Fruit fly (Drosophila melanogaster): ENCODE data around the gene btn.

The btn gene

DNA sequence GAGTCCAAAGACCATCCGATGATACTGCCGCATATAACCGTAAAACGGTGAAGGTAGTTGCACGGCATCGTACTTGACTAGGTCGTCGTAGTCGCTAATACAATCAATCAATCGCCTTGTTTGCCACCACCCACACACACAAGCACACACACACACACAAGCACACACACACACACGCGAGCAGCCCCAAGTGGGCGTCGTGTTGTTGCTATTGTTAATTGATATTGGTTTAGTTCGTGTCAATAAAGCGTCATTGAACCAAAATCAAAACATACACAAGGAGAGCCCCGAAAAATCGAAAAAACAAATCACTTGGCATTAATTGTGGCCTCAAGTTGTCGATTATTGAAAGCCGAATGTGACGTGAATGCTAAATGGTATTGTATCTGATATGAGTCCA is 10.0 kb upstream of the btn start (continued):
- peak; percentile 64 for TF ChIP-seq CG1603 (tag; optimal IDR thresholded peaks at IDR 0.05)
- peak; percentile 37 for TF ChIP-seq fd3F (GFP tag; optimal IDR thresholded peaks at IDR 0.05)
- no peak for TF ChIP-seq CG14860 (GFP tag; IDR thresholded peaks at IDR 0.05; ENCODE audit: partially characterized antibody)
- no peak for TF ChIP-seq MESR4 (GFP tag; optimal IDR thresholded peaks at IDR 0.05)
- no peak for TF ChIP-seq CG4282 (GFP tag; optimal IDR thresholded peaks at IDR 0.05)
- no peak for TF ChIP-seq br (optimal IDR thresholded peaks at IDR 0.05)
- TF ChIP-seq nau (GFP tag; optimal IDR thresholded peaks at IDR 0.05): no peak
- peak; percentile 59 for TF ChIP-seq CG15514 (GFP tag; optimal IDR thresholded peaks at IDR 0.05)
- peak; percentile 40; the same call in 1 of the 2 replicates for TF ChIP-seq CG43689 (GFP tag; IDR thresholded peaks at IDR 0.05)
- TF ChIP-seq D (optimal IDR thresholded peaks at IDR 0.05): no peak
- TF ChIP-seq D (GFP tag; optimal IDR thresholded peaks at IDR 0.05): peak; percentile 1
- TF ChIP-seq ap (GFP tag; IDR thresholded peaks at IDR 0.05): no peak
- no peak for TF ChIP-seq CG13624 (GFP tag; optimal IDR thresholded peaks at IDR 0.05)
- TF ChIP-seq chif (GFP tag; optimal IDR thresholded peaks at IDR 0.05): peak; percentile 14 to 20
- TF ChIP-seq gcm (GFP tag; optimal IDR thresholded peaks at IDR 0.05): peak; percentile 25
- peak; percentile 39 for TF ChIP-seq CG12219 (GFP tag; optimal IDR thresholded peaks at IDR 0.05)
- no peak for TF ChIP-seq CG10565 (GFP tag; optimal IDR thresholded peaks at IDR 0.05)
- TF ChIP-seq h (optimal IDR thresholded peaks at IDR 0.05): no peak
- no peak for TF ChIP-seq Sox100B (GFP tag; optimal IDR thresholded peaks at IDR 0.05)
- no peak for TF ChIP-seq maf-S (GFP tag; optimal IDR thresholded peaks at IDR 0.05)
- no peak for TF ChIP-seq CG4730 (GFP tag; IDR thresholded peaks at IDR 0.05)
- no peak for TF ChIP-seq slp2 (GFP tag; optimal IDR thresholded peaks at IDR 0.05)
- peak; percentile 7 for TF ChIP-seq CG9817 (tag; optimal IDR thresholded peaks at IDR 0.05)
- TF ChIP-seq btn (GFP tag; optimal IDR thresholded peaks at IDR 0.05): no peak
- TF ChIP-seq CG32532 (GFP tag; IDR thresholded peaks at IDR 0.05): no peak
- TF ChIP-seq gem (tag; optimal IDR thresholded peaks at IDR 0.05): peak; percentile 56
- TF ChIP-seq Oli (tag; optimal IDR thresholded peaks at IDR 0.05): no peak
- TF ChIP-seq schlank (tag; optimal IDR thresholded peaks at IDR 0.05): peak; percentile 46
- TF ChIP-seq Nf-YA (GFP tag; IDR thresholded peaks at IDR 0.05): 0 out of 2 replicates have a peak, but pooled peaks have one; percentile 31
- peak; percentile 69 for TF ChIP-seq kni (GFP tag; optimal IDR thresholded peaks at IDR 0.05)
- TF ChIP-seq salm (tag; optimal IDR thresholded peaks at IDR 0.05): no peak
- no peak for TF ChIP-seq CG6654 (GFP tag; optimal IDR thresholded peaks at IDR 0.05)
- TF ChIP-seq az2 (GFP tag; optimal IDR thresholded peaks at IDR 0.05): no peak
- TF ChIP-seq sqz (GFP tag; optimal IDR thresholded peaks at IDR 0.05): no peak
- TF ChIP-seq Awh (GFP tag; IDR thresholded peaks at IDR 0.05): peak; percentile 80
- no peak for TF ChIP-seq Ets97D (GFP tag; optimal IDR thresholded peaks at IDR 0.05)
- no peak; the same call in 1 of the 2 replicates for TF ChIP-seq Ptx1 (GFP tag; IDR thresholded peaks at IDR 0.05)
- TF ChIP-seq al (GFP tag; IDR thresholded peaks at IDR 0.05): no peak
- TF ChIP-seq CG11723 (GFP tag; optimal IDR thresholded peaks at IDR 0.05): peak; percentile 44
- peak; percentile 52 for TF ChIP-seq Fer3 (tag; optimal IDR thresholded peaks at IDR 0.05)
- peak; percentile 40 for TF ChIP-seq CG13123 (GFP tag; optimal IDR thresholded peaks at IDR 0.05)
- TF ChIP-seq Antp (GFP tag; optimal IDR thresholded peaks at IDR 0.05): no peak
- no peak for TF ChIP-seq Six4 (GFP tag; optimal IDR thresholded peaks at IDR 0.05)
- no peak for TF ChIP-seq CG5245 (GFP tag; optimal IDR thresholded peaks at IDR 0.05)
- TF ChIP-seq Hmx (GFP tag; optimal IDR thresholded peaks at IDR 0.05): no peak
- TF ChIP-seq Usf (GFP tag; optimal IDR thresholded peaks at IDR 0.05): no peak
- TF ChIP-seq Vsx1 (GFP tag; optimal IDR thresholded peaks at IDR 0.05): peak; percentile 77
- peak; percentile 62 for TF ChIP-seq caup (GFP tag; optimal IDR thresholded peaks at IDR 0.05; ENCODE audit: severe bottlenecking)
- TF ChIP-seq oc (tag; optimal IDR thresholded peaks at IDR 0.05): no peak
- TF ChIP-seq tll (GFP tag; optimal IDR thresholded peaks at IDR 0.05): no peak
- peak; percentile 47 for TF ChIP-seq gro (GFP tag; optimal IDR thresholded peaks at IDR 0.05)
- TF ChIP-seq Dfd (GFP tag; optimal IDR thresholded peaks at IDR 0.05): no peak

Data from whole organism, embryonic.